Fruit fly (Drosophila melanogaster): ENCODE data around the gene Sfp24C1.

The Sfp24C1 gene

DNA sequence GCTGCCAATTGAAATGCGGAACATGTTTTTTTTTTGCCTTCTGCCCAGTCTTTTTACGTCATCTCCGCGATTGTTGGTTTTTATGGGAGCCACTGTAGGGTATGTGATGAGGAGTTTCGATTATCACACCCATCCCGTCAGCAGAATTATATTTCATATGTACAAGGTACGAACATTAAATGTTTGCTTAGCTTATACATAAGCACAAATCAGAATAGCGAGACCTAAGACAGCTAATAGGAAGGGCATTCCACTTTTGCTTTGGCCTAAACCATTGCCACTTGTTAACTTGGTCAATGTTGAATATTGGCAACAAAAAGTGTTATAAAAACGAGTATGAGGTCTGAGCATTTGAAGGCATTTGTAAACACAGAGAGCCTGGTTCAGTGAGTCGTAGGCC lies 2.8 kb downstream of the Sfp24C1 start, which contains the start of gene CG2816 (continued):
- no peak for TF ChIP-seq CG14965 (GFP tag; optimal IDR thresholded peaks at IDR 0.05; ENCODE audit: borderline replicate concordance)
- TF ChIP-seq Bteb2 (GFP tag; optimal IDR thresholded peaks at IDR 0.05): no peak
- no peak for TF ChIP-seq CG7963 (GFP tag; IDR thresholded peaks at IDR 0.05; ENCODE audit: partially characterized antibody)
- TF ChIP-seq CG8290 (GFP tag; optimal IDR thresholded peaks at IDR 0.05): no peak
- peak in 1 of 2 experiments; percentile 83 for TF ChIP-seq CG8290 (tag; optimal IDR thresholded peaks at IDR 0.05)
- TF ChIP-seq exex (tag; optimal IDR thresholded peaks at IDR 0.05): no peak
- TF ChIP-seq run (tag; optimal IDR thresholded peaks at IDR 0.05): no peak
- peak; percentile 51 for TF ChIP-seq ttk (GFP tag; IDR thresholded peaks at IDR 0.05)
- peak; percentile 96 for TF ChIP-seq gro (GFP tag; optimal IDR thresholded peaks at IDR 0.05)
- no peak for TF ChIP-seq CTCF (GFP tag; optimal IDR thresholded peaks at IDR 0.05)
- peak; percentile 32 for TF ChIP-seq Antp (GFP tag; optimal IDR thresholded peaks at IDR 0.05)
- TF ChIP-seq Taf1 (GFP tag; IDR thresholded peaks at IDR 0.05): peak; percentile 73
- TF ChIP-seq CG33557 (GFP tag; optimal IDR thresholded peaks at IDR 0.05): no peak
- TF ChIP-seq Hr51 (GFP tag; optimal IDR thresholded peaks at IDR 0.05): peak; percentile 60 to 68
- TF ChIP-seq CG1647 (GFP tag; optimal IDR thresholded peaks at IDR 0.05): no peak
- no peak for TF ChIP-seq tup (GFP tag; optimal IDR thresholded peaks at IDR 0.05)
- TF ChIP-seq D19A (tag; optimal IDR thresholded peaks at IDR 0.05): no peak
- TF ChIP-seq fd3F (GFP tag; optimal IDR thresholded peaks at IDR 0.05): peak; percentile 45
- peak; percentile 78; the same call in 2 of the 3 replicates for TF ChIP-seq Mrtf (GFP tag; IDR thresholded peaks at IDR 0.05)
- no peak for TF ChIP-seq Six4 (GFP tag; optimal IDR thresholded peaks at IDR 0.05)
- peak; percentile 38 for TF ChIP-seq Side (GFP tag; optimal IDR thresholded peaks at IDR 0.05)
- TF ChIP-seq CG15479 (GFP tag; optimal IDR thresholded peaks at IDR 0.05): no peak
- no peak for TF ChIP-seq vnd (GFP tag; IDR thresholded peaks at IDR 0.05; ENCODE audit: partially characterized antibody)
- peak; percentile 33 for TF ChIP-seq BtbVII (GFP tag; optimal IDR thresholded peaks at IDR 0.05)
- TF ChIP-seq maf-S (GFP tag; optimal IDR thresholded peaks at IDR 0.05): peak; percentile 84
- TF ChIP-seq crc (GFP tag; optimal IDR thresholded peaks at IDR 0.05): peak; percentile 71
- TF ChIP-seq ems (GFP tag; optimal IDR thresholded peaks at IDR 0.05): peak; percentile 68
- no peak for TF ChIP-seq hth (optimal IDR thresholded peaks at IDR 0.05)
- TF ChIP-seq stwl (tag; optimal IDR thresholded peaks at IDR 0.05): no peak
- TF ChIP-seq ro (GFP tag; IDR thresholded peaks at IDR 0.05): no peak
- no peak for TF ChIP-seq Blimp-1 (GFP tag; optimal IDR thresholded peaks at IDR 0.05)
- TF ChIP-seq CG33213 (GFP tag; optimal IDR thresholded peaks at IDR 0.05): no peak
- no peak for TF ChIP-seq CG17186 (GFP tag; optimal IDR thresholded peaks at IDR 0.05)
- peak; percentile 44 for TF ChIP-seq Meics (GFP tag; optimal IDR thresholded peaks at IDR 0.05)
- TF ChIP-seq CG32772 (GFP tag; IDR thresholded peaks at IDR 0.05): peak; percentile 45; the same call in 1 of the 2 replicates
- no peak for TF ChIP-seq CG18476 (GFP tag; optimal IDR thresholded peaks at IDR 0.05)
- TF ChIP-seq CG4854 (GFP tag; optimal IDR thresholded peaks at IDR 0.05): no peak
- peak; percentile 4 for TF ChIP-seq Sox100B (GFP tag; optimal IDR thresholded peaks at IDR 0.05)
- peak; percentile 36 for TF ChIP-seq Fer2 (tag; optimal IDR thresholded peaks at IDR 0.05)
- TF ChIP-seq kay (GFP tag; optimal IDR thresholded peaks at IDR 0.05): peak; percentile 53
- TF ChIP-seq Trl (optimal IDR thresholded peaks at IDR 0.05): no peak
- peak; percentile 26 for TF ChIP-seq Trl (GFP tag; optimal IDR thresholded peaks at IDR 0.05)
- no peak for TF ChIP-seq CG6813 (GFP tag; optimal IDR thresholded peaks at IDR 0.05)
- TF ChIP-seq Dad (GFP tag; optimal IDR thresholded peaks at IDR 0.05): peak; percentile 2
- TF ChIP-seq Ssrp (tag; optimal IDR thresholded peaks at IDR 0.05): no peak
- 0 out of 2 replicates have a peak, but pooled peaks have one; percentile 33 for TF ChIP-seq E2f1 (GFP tag; IDR thresholded peaks at IDR 0.05)
- TF ChIP-seq Jarid2 (GFP tag; optimal IDR thresholded peaks at IDR 0.05): no peak
- TF ChIP-seq pan (optimal IDR thresholded peaks at IDR 0.05): no peak
- TF ChIP-seq pan (GFP tag; optimal IDR thresholded peaks at IDR 0.05 in 1 of 2, IDR thresholded peaks at IDR 0.05 in 1 of 2): peak in 1 of 2 experiments; percentile 60
- peak; percentile 52 for TF ChIP-seq Hr3 (GFP tag; optimal IDR thresholded peaks at IDR 0.05)
- peak; percentile 23; the same call in 1 of the 2 replicates for TF ChIP-seq ham (GFP tag; IDR thresholded peaks at IDR 0.05)
- no peak for TF ChIP-seq Eip74EF (GFP tag; optimal IDR thresholded peaks at IDR 0.05)
